Fruit fly (Drosophila melanogaster): ENCODE results near the gene Sym.

The Sym gene

DNA sequence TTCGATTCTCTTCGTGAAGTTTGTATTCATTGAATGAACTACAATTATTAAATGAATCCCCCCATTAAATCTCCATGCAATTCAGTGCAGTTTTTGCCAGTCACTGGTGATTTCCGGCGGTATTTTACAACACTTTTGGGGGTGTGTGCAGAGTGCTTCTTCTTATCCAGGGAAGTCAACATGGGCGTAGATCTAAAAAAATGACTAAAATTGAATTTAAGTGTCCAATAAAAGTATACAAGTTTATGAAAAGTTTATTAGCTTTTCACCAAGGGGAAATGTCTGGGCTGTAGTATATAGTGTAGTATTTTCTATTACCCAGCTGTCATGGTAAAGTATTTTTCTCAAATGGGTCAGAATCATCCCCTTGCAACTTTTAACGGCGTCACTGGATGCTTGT is 49.2 kb upstream of the Sym start, which contains the start of gene Hpf1 (continued):
- peak; percentile 98 for TF ChIP-seq CG4318 (GFP tag; optimal IDR thresholded peaks at IDR 0.05)
- peak; percentile 99 for TF ChIP-seq topi (GFP tag; optimal IDR thresholded peaks at IDR 0.05)
- TF ChIP-seq Eip75B (GFP tag; optimal IDR thresholded peaks at IDR 0.05): peak; percentile 99
- TF ChIP-seq CG8119 (GFP tag; IDR thresholded peaks at IDR 0.05): peak; percentile 98
- TF ChIP-seq vri (GFP tag; optimal IDR thresholded peaks at IDR 0.05): peak; percentile 99
- TF ChIP-seq achi (GFP tag; optimal IDR thresholded peaks at IDR 0.05): peak; percentile 99
- peak; percentile 100 for TF ChIP-seq Sox102F (GFP tag; optimal IDR thresholded peaks at IDR 0.05)
- TF ChIP-seq CG3919 (GFP tag; optimal IDR thresholded peaks at IDR 0.05): peak; percentile 99
- peak; percentile 99 for TF ChIP-seq Lpt (GFP tag; optimal IDR thresholded peaks at IDR 0.05)
- TF ChIP-seq Eip78C (GFP tag): peak; percentile 100
- TF ChIP-seq Hr38 (GFP tag; optimal IDR thresholded peaks at IDR 0.05): peak; percentile 93
- peak; percentile 99 for TF ChIP-seq CG31627 (GFP tag; optimal IDR thresholded peaks at IDR 0.05)
- peak; percentile 100 for TF ChIP-seq OdsH (GFP tag; optimal IDR thresholded peaks at IDR 0.05)
- TF ChIP-seq Met (GFP tag; optimal IDR thresholded peaks at IDR 0.05): peak; percentile 99
- TF ChIP-seq cyc (GFP tag; optimal IDR thresholded peaks at IDR 0.05): peak; percentile 99
- peak; percentile 98 for TF ChIP-seq CG11294 (GFP tag; IDR thresholded peaks at IDR 0.05)
- TF ChIP-seq pdm3 (GFP tag; optimal IDR thresholded peaks at IDR 0.05): peak; percentile 99
- TF ChIP-seq CG16779 (tag; optimal IDR thresholded peaks at IDR 0.05): peak; percentile 98
- TF ChIP-seq CG34406 (GFP tag; optimal IDR thresholded peaks at IDR 0.05): peak; percentile 99
- peak; percentile 99 for TF ChIP-seq CG6792 (GFP tag; optimal IDR thresholded peaks at IDR 0.05)
- TF ChIP-seq dsx (GFP tag; optimal IDR thresholded peaks at IDR 0.05; ENCODE audit: poor library complexity, severe bottlenecking): peak; percentile 97
- TF ChIP-seq CG6276 (GFP tag; optimal IDR thresholded peaks at IDR 0.05): peak; percentile 99

DNA sequence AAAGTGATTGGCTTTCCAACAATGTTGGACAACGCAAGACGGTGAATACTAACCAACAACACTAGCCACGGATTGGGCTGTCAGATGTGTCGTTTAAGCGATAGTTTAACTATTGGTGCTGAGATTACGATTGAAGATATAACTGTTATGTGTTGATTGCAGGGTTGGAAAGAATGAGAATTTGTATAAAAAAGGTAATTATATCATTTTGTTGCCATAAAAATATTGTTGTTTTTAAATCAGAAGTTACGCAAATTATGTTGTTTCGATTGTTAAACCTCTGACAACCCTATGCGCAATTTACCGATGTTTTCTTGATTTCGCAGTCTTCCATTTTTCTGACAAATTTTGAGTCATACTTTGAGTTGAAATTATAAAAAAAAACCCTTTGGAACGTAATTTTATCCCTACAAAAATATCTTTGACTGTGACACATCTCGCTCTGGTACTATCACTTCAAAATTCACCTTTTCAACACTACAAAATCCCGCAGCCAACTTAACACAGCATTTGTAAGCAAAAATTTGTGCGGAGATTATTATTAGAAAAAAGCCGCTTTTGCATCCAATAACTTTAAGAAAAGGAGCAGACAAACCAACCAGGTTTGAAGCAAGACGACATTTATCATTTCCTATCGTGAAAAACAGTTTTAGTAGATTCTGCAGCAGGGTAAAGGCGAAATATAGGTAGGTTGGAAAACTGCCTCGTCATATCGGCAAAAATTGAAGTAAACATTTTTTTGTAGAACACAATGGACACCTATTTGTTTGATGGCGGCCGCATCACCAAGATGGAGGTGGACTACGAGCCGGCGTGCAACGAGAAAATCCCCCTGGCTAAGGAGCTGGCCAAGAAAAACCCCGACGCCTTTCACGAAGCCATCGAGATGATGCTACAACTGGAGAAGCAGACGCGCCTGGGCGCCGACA is 47.0 kb upstream of the Sym start, which contains the start of the genes Hat1 and Rpn5:
TSS of gene Hat1 (minus strand) at position 360 of the 929 bp plus-strand sequence.
TSS of gene Rpn5 (plus strand) at position 469 of the 929 bp plus-strand sequence.
- TF ChIP-seq CG1621 (tag; optimal IDR thresholded peaks at IDR 0.05): peak; percentile 7
- peak; percentile 48; the same call in 2 of the 3 replicates for TF ChIP-seq CG8119 (GFP tag; IDR thresholded peaks at IDR 0.05)
- peak; percentile 72 for TF ChIP-seq CG8319 (GFP tag; optimal IDR thresholded peaks at IDR 0.05)
- peak; percentile 94 for TF ChIP-seq CG31627 (GFP tag; optimal IDR thresholded peaks at IDR 0.05)
- TF ChIP-seq pdm3 (GFP tag; optimal IDR thresholded peaks at IDR 0.05): peak; percentile 90
- TF ChIP-seq CG15336 (GFP tag; IDR thresholded peaks at IDR 0.05): peak; percentile 41; the same call in 1 of the 2 replicates
- TF ChIP-seq fkh (GFP tag; optimal IDR thresholded peaks at IDR 0.05): no peak
- peak; percentile 92 for TF ChIP-seq esn (GFP tag; optimal IDR thresholded peaks at IDR 0.05)
- peak; percentile 91 for TF ChIP-seq Sox14 (GFP tag; optimal IDR thresholded peaks at IDR 0.05)
- no peak for TF ChIP-seq Eip93F (GFP tag; optimal IDR thresholded peaks at IDR 0.05)
- TF ChIP-seq Ets21C (GFP tag; optimal IDR thresholded peaks at IDR 0.05): peak; percentile 90
- TF ChIP-seq cyc (GFP tag; optimal IDR thresholded peaks at IDR 0.05): peak; percentile 92
- TF ChIP-seq dac (GFP tag; optimal IDR thresholded peaks at IDR 0.05): peak; percentile 48
- TF ChIP-seq eg (GFP tag; IDR thresholded peaks at IDR 0.05): peak; percentile 61; the same call in 2 of the 3 replicates
- peak; percentile 92 for TF ChIP-seq OdsH (GFP tag; optimal IDR thresholded peaks at IDR 0.05)
- TF ChIP-seq CG6792 (GFP tag; optimal IDR thresholded peaks at IDR 0.05): peak; percentile 86
- peak; percentile 46 for TF ChIP-seq spab (GFP tag; optimal IDR thresholded peaks at IDR 0.05)
- peak; percentile 20 to 57 for TF ChIP-seq ss (GFP tag; optimal IDR thresholded peaks at IDR 0.05)
- peak; percentile 59 for TF ChIP-seq Gug (GFP tag; IDR thresholded peaks at IDR 0.05)
- peak; percentile 76 for TF ChIP-seq CG34406 (GFP tag; optimal IDR thresholded peaks at IDR 0.05)
- TF ChIP-seq CG9139 (GFP tag; optimal IDR thresholded peaks at IDR 0.05): peak; percentile 8
- TF ChIP-seq Sox102F (GFP tag; optimal IDR thresholded peaks at IDR 0.05): peak; percentile 87
- TF ChIP-seq Hr39 (GFP tag; optimal IDR thresholded peaks at IDR 0.05): peak; percentile 92
- peak; percentile 92 for TF ChIP-seq Eip75B (GFP tag; optimal IDR thresholded peaks at IDR 0.05)
- TF ChIP-seq CG4318 (GFP tag; optimal IDR thresholded peaks at IDR 0.05): peak; percentile 64
- peak; percentile 91 for TF ChIP-seq topi (GFP tag; optimal IDR thresholded peaks at IDR 0.05)
- TF ChIP-seq CG11902 (GFP tag; optimal IDR thresholded peaks at IDR 0.05): peak; percentile 81
- peak; percentile 89 for TF ChIP-seq Smox (GFP tag; optimal IDR thresholded peaks at IDR 0.05)
- peak; percentile 92 for TF ChIP-seq CG10631 (GFP tag; optimal IDR thresholded peaks at IDR 0.05)
- peak; percentile 92 for TF ChIP-seq lz (GFP tag; optimal IDR thresholded peaks at IDR 0.05)
- peak; percentile 71 for TF ChIP-seq fd59A (GFP tag; optimal IDR thresholded peaks at IDR 0.05)
- TF ChIP-seq Eip78C (GFP tag): peak; percentile 94
- peak; percentile 86 for TF ChIP-seq CG3919 (GFP tag; optimal IDR thresholded peaks at IDR 0.05)
- peak; percentile 77 for TF ChIP-seq CG8632 (GFP tag; optimal IDR thresholded peaks at IDR 0.05)
- TF ChIP-seq Hr4 (GFP tag; optimal IDR thresholded peaks at IDR 0.05): peak; percentile 89
- peak; percentile 68 for TF ChIP-seq CG11762 (GFP tag; optimal IDR thresholded peaks at IDR 0.05; ENCODE audit: insufficient read depth)
- TF ChIP-seq CG16779 (tag; optimal IDR thresholded peaks at IDR 0.05): no peak

All from whole organism, prepupa.